Fruit fly (Drosophila melanogaster): Measurements from ENCODE around the gene nyo.

DNA sequence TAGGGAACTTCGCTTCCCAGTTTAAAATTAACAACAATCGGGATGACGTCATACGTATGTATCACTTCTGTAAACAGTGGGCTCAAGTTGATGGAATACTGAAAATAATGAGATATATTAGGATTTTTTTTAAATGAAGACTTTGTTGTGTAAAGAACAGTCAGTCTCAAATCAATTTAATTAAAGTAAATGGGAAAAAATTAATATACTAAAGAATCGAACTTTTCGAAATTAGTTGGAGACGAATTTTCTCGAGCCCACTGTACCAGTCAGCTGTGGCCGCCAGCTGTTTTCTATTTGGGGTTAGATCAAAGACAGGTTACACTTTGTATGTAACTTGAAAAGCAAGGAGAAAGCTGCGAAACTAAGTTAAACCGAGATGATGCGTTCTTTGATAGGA lies 45.5 kb downstream of the nyo start, which contains the start of gene CG1635:
- peak; percentile 97 for TF ChIP-seq h (GFP tag; optimal IDR thresholded peaks at IDR 0.05)
- no peak for TF ChIP-seq pan (optimal IDR thresholded peaks at IDR 0.05)
- TF ChIP-seq psq (GFP tag; optimal IDR thresholded peaks at IDR 0.05): peak; percentile 97
- peak; percentile 96 for TF ChIP-seq dsf (GFP tag; optimal IDR thresholded peaks at IDR 0.05; ENCODE audit: borderline replicate concordance)
